Worm (Caenorhabditis elegans) whole organism, early embryonic: ENCODE measurements around the gene drp-1.

Source experiments
- B0310.2 ChIP-seq: sonication (generic microtip); optimal IDR thresholded peaks from 2 replicates; lab custom pipeline; 2016; ENCODE audit warnings: mild to moderate bottlenecking, missing genetic modification characterization, missing compliant biosample characterization
- F13C5.2 ChIP-seq: sonication (generic microtip); optimal IDR thresholded peaks from 2 replicates; lab custom pipeline; 2017; ENCODE audit warnings: mild to moderate bottlenecking, missing genetic modification characterization, inconsistent platforms, missing compliant biosample characterization
- aly-1 ChIP-seq: sonication (generic microtip); optimal IDR thresholded peaks from 2 replicates; lab custom pipeline; 2016; ENCODE audit warnings: missing genetic modification characterization, missing compliant biosample characterization
- ama-1 ChIP-seq: fragments of 150-350 bp; optimal IDR thresholded peaks from 2 replicates; lab custom pipeline; 2014
- ceh-13 ChIP-seq: fragments of 200-800 bp; sonication (Bioruptor generic); optimal IDR thresholded peaks from 2 replicates; lab custom pipeline; 2018; ENCODE audit warnings: mild to moderate bottlenecking, missing genetic modification characterization, missing compliant biosample characterization
- ceh-36 ChIP-seq: sonication (generic microtip); optimal IDR thresholded peaks from 2 replicates; lab custom pipeline; 2016; ENCODE audit warnings: missing genetic modification characterization, inconsistent platforms, missing compliant biosample characterization
- ets-7 ChIP-seq: sonication (generic microtip); optimal IDR thresholded peaks from 2 replicates; lab custom pipeline; 2016; ENCODE audit warnings: missing genotype, missing genetic modification characterization, missing compliant biosample characterization
- flt-1 ChIP-seq: fragments of 200-800 bp; sonication (Bioruptor generic); IDR thresholded peaks from 2 replicates; pipeline ENCODE4 v1.3.6; 2022; ENCODE audit warnings: missing genetic modification characterization, missing compliant biosample characterization
- hmbx-1 ChIP-seq: sonication (generic microtip); optimal IDR thresholded peaks from 2 replicates; lab custom pipeline; 2016; ENCODE audit warnings: mild to moderate bottlenecking, missing genetic modification characterization, missing compliant biosample characterization
- hmg-4 ChIP-seq: fragments of 200-800 bp; sonication (Bioruptor generic); optimal IDR thresholded peaks from 2 replicates; lab custom pipeline; 2018; ENCODE audit warnings: mild to moderate bottlenecking, missing genetic modification characterization, missing compliant biosample characterization
- hnd-1 ChIP-seq: sonication (generic microtip); optimal IDR thresholded peaks from 2 replicates; lab custom pipeline; 2016; ENCODE audit warnings: missing genetic modification characterization, missing compliant biosample characterization
- pes-1 ChIP-seq: fragments of 200-800 bp; sonication (Bioruptor generic); IDR thresholded peaks from 2 replicates; pipeline ENCODE4 v1.3.6; 2022; ENCODE audit warnings: missing genetic modification reagents, missing genetic modification characterization, missing compliant biosample characterization
- scrt-1 ChIP-seq: fragments of 200-800 bp; sonication (Bioruptor generic); IDR thresholded peaks from 2 replicates; pipeline ENCODE4 v1.3.6; 2022; ENCODE audit warnings: missing genetic modification characterization, missing compliant biosample characterization
- sea-1 ChIP-seq: fragments of 200-800 bp; sonication (Bioruptor generic); conservative IDR thresholded peaks from 2 replicates; pipeline ENCODE4 v1.3.6; 2022; ENCODE audit warnings: missing genetic modification characterization, missing compliant biosample characterization
- tbx-11 ChIP-seq: fragments of 200-800 bp; sonication (Bioruptor generic); IDR thresholded peaks from 2 replicates; pipeline ENCODE4 v1.3.6; 2022; ENCODE audit warnings: missing genetic modification characterization, missing compliant biosample characterization
- tbx-37 ChIP-seq: fragments of 200-800 bp; sonication (Bioruptor generic); conservative IDR thresholded peaks from 2 replicates; pipeline ENCODE4 v1.3.6; 2022; ENCODE audit warnings: missing genetic modification reagents, missing genetic modification characterization, missing compliant biosample characterization
- tra-4 ChIP-seq: sonication (generic microtip); optimal IDR thresholded peaks from 2 replicates; lab custom pipeline; 2017; ENCODE audit warnings: missing genetic modification characterization, missing compliant biosample characterization

drp-1 gene

DNA sequence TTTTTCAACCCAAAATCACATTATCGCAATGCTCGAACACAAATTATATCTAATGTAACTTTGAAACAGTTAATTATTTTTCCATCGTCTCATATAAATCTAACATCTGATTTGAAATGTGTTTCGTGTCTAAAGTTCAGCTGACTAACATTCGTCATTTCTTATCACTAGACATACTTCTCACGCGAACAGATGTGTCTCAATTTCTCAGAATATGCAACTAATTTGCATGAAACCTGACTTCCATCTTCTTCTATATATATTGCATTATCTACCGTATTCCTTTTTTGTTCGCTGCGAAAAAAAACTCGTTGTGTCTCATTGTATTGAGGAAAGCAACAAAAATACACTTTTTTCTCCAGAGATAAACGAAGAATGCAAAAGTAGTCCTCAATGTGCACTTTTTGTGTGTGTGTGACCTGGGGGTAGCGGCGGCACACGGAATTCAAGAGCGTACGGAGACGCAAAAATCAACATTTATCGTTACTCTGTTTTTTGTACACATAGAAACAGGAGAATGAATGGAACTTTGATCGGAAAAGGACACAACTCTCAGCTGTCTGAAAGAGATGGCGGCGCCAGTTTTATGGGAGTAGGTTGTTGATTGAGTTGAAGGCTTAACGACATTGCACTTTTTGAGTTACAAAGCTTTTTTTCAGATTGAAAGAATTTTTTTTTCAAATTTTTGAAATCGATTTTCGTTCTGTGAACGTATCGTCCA, 42.5 kb downstream of the drp-1 start:
- TF ChIP-seq ceh-13 (no peak), scrt-1 (GFP tag; lab: Robert Waterston, UW) (no peak), ama-1 (lab: Kevin White, UChicago) (no peak), tbx-37 (GFP tag; lab: Robert Waterston, UW) (no peak), ets-7 (tag; lab: Kevin White, UChicago) (no peak), pes-1 (no peak), F13C5.2 (tag; lab: Kevin White, UChicago) (no peak)

DNA sequence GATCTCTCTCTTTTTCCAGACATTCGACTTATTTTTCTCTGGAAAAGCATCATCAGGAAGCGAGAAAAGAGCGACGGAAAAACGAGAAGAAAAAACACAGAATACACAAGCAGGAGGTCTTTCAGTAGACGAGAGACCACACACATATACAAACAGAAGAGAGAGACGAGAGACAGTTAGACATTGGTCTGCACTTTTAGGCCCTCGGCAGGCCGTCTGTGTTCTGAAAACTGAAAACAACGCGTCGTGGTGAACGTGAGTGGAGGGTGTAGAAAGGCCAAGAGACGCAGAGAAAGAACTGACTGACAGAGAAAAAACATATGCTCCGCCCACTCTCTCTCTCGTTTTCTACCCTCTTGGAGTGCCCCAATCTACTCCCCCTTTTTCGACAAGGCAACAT, 44.0 kb downstream of the drp-1 start:
- TF ChIP-seq hmbx-1 (tag; lab: Kevin White, UChicago) (no peak), B0310.2 (tag; lab: Kevin White, UChicago) (no peak), sea-1 (no peak), aly-1 (no peak), F13C5.2 (tag; lab: Kevin White, UChicago) (no peak), ets-7 (tag; lab: Kevin White, UChicago) (no peak), ceh-13 (no peak), pes-1 (no peak), ama-1 (lab: Kevin White, UChicago) (no peak)

DNA sequence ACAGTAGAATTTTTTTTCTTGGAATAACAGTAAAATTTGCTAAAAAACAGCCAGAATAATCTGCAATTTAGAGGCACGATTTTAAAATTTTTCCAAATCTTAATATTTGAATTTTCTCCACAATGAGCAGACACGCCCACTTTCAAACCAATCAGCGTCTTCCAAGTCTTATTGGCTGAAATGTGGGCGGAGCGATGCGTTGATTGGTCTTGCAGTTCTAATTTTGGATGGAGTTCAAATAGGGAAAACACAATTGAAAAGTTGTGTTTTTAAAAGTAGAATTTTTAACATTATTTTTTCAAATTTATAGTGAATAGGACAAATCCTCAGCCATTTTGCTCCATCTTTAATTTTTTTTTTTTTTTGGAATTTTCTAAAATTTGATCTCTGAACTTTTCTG, 44.5 kb downstream of the drp-1 start:
- TF ChIP-seq sea-1 (no peak), scrt-1 (GFP tag; lab: Robert Waterston, UW) (no peak), B0310.2 (tag; lab: Kevin White, UChicago) (no peak), ama-1 (lab: Kevin White, UChicago) (no peak), pes-1 (no peak), flt-1 (GFP tag; lab: Robert Waterston, UW) (no peak), ets-7 (tag; lab: Kevin White, UChicago) (no peak), ceh-13 (no peak), tbx-37 (GFP tag; lab: Robert Waterston, UW) (no peak), aly-1 (no peak)

DNA sequence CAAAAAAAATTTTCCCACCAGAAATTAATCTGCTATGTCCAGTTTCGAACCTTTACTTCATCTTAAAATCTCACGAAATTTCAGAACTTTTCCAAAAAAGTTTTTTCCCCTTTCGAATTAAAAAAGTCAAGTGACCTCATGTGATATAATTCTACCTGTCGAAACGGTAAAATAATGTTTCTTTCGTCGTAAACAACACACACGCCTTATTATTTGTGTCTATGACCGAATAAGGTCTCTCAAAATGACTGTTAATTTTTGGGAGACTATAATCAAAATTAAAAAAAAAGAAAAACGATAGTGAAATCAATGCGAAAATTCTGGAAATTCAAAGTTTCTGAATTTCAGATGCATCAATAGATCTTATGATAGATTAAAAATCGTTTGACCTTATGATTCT, 44.9 kb downstream of the drp-1 start:
- TF ChIP-seq ama-1 (lab: Kevin White, UChicago) (no peak), flt-1 (GFP tag; lab: Robert Waterston, UW) (no peak), scrt-1 (GFP tag; lab: Robert Waterston, UW) (no peak), hmg-4 (GFP tag; lab: Kevin White, UChicago) (no peak), ceh-13 (no peak), sea-1 (no peak), tbx-11 (GFP tag; lab: Robert Waterston, UW) (no peak), F13C5.2 (tag; lab: Kevin White, UChicago) (no peak), tra-4 (tag; lab: Kevin White, UChicago) (no peak), tbx-37 (GFP tag; lab: Robert Waterston, UW) (no peak), ceh-36 (tag; lab: Kevin White, UChicago) (no peak), hnd-1 (tag; lab: Kevin White, UChicago) (no peak), aly-1 (no peak), ets-7 (tag; lab: Kevin White, UChicago) (no peak), pes-1 (no peak), B0310.2 (tag; lab: Kevin White, UChicago) (no peak)

DNA sequence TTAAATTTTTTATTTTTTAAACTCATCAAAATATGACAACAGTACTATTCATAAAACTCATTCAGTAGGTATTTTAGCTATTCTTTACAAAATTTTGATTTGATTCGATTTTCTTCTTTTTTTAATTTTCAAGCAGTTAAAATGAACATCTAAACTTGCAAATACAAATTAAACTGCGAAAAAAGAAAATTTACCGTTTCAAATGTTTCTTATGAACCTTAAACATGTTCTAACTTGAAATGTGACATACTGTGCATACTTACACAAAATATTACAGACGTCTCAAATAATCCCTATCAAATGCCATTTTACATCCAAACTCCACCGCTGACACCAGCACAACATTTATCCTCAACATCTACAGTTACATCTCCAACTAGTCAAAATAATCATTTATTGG, 46.1 kb downstream of the drp-1 start, which contains the start of gene fkh-7:
fkh-7 (plus strand) TSS at position 301 of the 400 bp plus-strand sequence.
- no peak for TF ChIP-seq tra-4 (tag; lab: Kevin White, UChicago)
- no peak for TF ChIP-seq scrt-1 (GFP tag; lab: Robert Waterston, UW)
- TF ChIP-seq ets-7 (tag; lab: Kevin White, UChicago): no peak

DNA sequence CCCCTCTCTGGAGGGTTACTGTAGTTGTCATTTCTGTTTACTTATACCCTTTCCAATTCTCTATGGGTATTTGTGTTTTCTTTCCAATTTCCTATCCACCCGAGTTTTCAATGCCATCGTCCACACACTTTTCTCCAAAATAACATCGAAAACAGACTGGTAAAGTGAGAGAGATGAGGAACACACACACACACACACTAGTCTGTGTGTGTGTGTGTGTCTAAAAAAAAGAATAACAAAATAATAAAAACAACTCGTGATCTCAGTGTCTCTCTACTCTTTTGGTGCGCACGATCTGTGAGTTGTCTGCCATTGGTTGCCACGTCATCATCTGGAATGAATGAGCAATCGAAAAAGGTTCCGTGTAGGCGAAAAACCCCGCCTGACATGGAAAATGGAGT, 48.0 kb downstream of the drp-1 start:
- no peak for TF ChIP-seq ets-7 (tag; lab: Kevin White, UChicago)

DNA sequence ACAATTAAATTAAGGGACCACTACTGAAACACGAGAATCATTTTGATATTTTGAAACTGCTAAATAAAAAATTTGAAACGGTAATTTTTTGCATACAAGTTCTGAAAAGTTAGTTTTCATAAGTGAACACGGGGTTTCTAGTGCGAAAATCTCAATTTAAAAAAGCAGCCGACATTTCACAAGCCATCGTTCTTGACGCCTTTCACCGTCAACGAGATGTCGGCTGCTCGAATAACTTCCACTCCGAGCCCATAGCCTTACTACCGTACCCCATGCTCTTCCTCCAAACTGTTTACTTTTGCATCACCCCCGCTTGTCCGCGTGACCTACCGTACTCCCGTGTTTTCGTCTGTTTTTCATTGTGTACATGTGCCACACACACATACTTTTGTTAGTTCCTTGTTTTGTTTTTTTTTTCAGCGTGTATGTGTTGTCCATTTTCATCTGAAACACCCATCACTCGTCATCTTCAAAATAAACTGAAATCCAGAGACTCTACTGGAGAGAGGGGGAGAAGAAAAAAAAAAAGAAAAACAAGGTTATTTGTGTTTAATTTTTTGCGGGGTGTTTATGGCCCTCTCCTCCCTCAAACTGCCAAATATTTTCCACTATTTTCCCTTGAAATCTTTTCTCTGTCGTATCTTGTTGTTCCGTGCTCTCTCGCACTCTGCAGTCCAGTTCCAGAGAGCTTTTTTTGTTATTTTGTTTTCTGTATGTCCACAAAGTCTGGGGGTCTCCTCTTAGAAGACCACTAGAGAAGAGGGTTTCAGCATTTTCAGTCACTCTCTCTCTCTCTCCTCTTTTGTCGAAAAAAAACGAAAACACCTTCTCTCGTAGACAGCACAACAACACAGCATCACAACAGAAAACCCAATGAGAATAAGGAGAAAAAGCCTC, 49.9 kb downstream of the drp-1 start:
- no peak for TF ChIP-seq pes-1
- no peak for TF ChIP-seq scrt-1 (GFP tag; lab: Robert Waterston, UW)
- TF ChIP-seq sea-1: no peak
- no peak for TF ChIP-seq ets-7 (tag; lab: Kevin White, UChicago)
- no peak for TF ChIP-seq ceh-13
- TF ChIP-seq ceh-36 (tag; lab: Kevin White, UChicago): no peak

DNA sequence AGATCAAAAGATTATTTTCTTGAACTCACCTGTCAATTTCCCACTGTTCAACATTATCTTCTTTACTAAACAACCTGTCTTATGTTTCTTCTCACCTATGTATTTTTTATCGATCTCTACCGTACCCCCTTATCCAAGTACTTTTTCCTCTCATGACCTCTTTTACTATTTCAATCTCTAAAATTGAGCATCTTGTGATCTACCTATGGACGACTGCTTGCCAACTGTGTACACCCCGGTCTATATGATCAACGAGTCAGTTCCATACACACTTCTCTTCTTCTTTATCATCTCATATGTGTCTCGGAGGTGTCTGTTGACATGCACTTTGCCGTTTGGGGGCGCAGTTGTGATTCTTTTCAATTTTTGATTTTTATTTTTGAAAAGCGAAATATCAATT, 51.8 kb downstream of the drp-1 start:
- no peak for TF ChIP-seq B0310.2 (tag; lab: Kevin White, UChicago)
- no peak for TF ChIP-seq pes-1
- no peak for TF ChIP-seq aly-1
- no peak for TF ChIP-seq hmg-4 (GFP tag; lab: Kevin White, UChicago)
- TF ChIP-seq hmbx-1 (tag; lab: Kevin White, UChicago): no peak
- TF ChIP-seq flt-1 (GFP tag; lab: Robert Waterston, UW): no peak
- TF ChIP-seq ceh-13: no peak
- TF ChIP-seq F13C5.2 (tag; lab: Kevin White, UChicago): no peak
- TF ChIP-seq tbx-37 (GFP tag; lab: Robert Waterston, UW): no peak
- TF ChIP-seq ets-7 (tag; lab: Kevin White, UChicago): no peak
- no peak for TF ChIP-seq hnd-1 (tag; lab: Kevin White, UChicago)
- TF ChIP-seq scrt-1 (GFP tag; lab: Robert Waterston, UW): no peak
- no peak for TF ChIP-seq tra-4 (tag; lab: Kevin White, UChicago)
- TF ChIP-seq ama-1 (lab: Kevin White, UChicago): no peak
- no peak for TF ChIP-seq sea-1
- no peak for TF ChIP-seq ceh-36 (tag; lab: Kevin White, UChicago)
- no peak for TF ChIP-seq tbx-11 (GFP tag; lab: Robert Waterston, UW)
